Fruit fly (Drosophila melanogaster): ENCODE measurements around the gene drd.

Gene drd

dm6 chrX:15084580-15085138 is 40.9 kb upstream of the drd start, which contains the start of gene Cox17 (continued):
- TF ChIP-seq Pdp1 (GFP tag; optimal IDR thresholded peaks at IDR 0.05) (peak; percentile 75 to 78), Chrac-16 (GFP tag; optimal IDR thresholded peaks at IDR 0.05) (peak; percentile 84), CG14710 (tag; optimal IDR thresholded peaks at IDR 0.05) (peak; percentile 89), cad (GFP tag; optimal IDR thresholded peaks at IDR 0.05) (no peak), CG12659 (GFP tag; optimal IDR thresholded peaks at IDR 0.05) (peak; percentile 89), oc (tag; optimal IDR thresholded peaks at IDR 0.05) (peak; percentile 19), Meics (GFP tag; optimal IDR thresholded peaks at IDR 0.05) (peak; percentile 84), kay (GFP tag; optimal IDR thresholded peaks at IDR 0.05) (peak; percentile 62), CG1602 (GFP tag; optimal IDR thresholded peaks at IDR 0.05) (peak; percentile 77), crp (GFP tag; optimal IDR thresholded peaks at IDR 0.05) (peak; percentile 38 to 85), HLHmδ (GFP tag; optimal IDR thresholded peaks at IDR 0.05) (no peak), Dbx (GFP tag; IDR thresholded peaks at IDR 0.05) (peak; percentile 74; the same call in 2 of the 3 replicates), Scr (GFP tag; IDR thresholded peaks at IDR 0.05; ENCODE audit: partially characterized antibody) (peak; percentile 84), danr (GFP tag; IDR thresholded peaks at IDR 0.05) (peak; percentile 33; the same call in 1 of the 2 replicates), CG10321 (GFP tag; IDR thresholded peaks at IDR 0.05) (no peak), unpg (GFP tag; optimal IDR thresholded peaks at IDR 0.05) (peak; percentile 64), H2.0 (GFP tag; IDR thresholded peaks at IDR 0.05) (peak; percentile 15; the same call in 1 of the 2 replicates), row (GFP tag; IDR thresholded peaks at IDR 0.05) (peak; percentile 93), CG9932 (GFP tag; IDR thresholded peaks at IDR 0.05) (peak; percentile 86), gt (GFP tag; IDR thresholded peaks at IDR 0.05) (no peak; the same call in 1 of the 2 replicates), repo (GFP tag; optimal IDR thresholded peaks at IDR 0.05) (peak; percentile 28), CG8924 (tag; optimal IDR thresholded peaks at IDR 0.05) (peak; percentile 85), salm (tag; optimal IDR thresholded peaks at IDR 0.05) (peak; percentile 6), tup (GFP tag; optimal IDR thresholded peaks at IDR 0.05) (peak; percentile 23), CG1832 (GFP tag; optimal IDR thresholded peaks at IDR 0.05) (no peak), CG12744 (GFP tag; optimal IDR thresholded peaks at IDR 0.05) (peak; percentile 41), shn (GFP tag; optimal IDR thresholded peaks at IDR 0.05) (peak; percentile 62), CG17612 (GFP tag; IDR thresholded peaks at IDR 0.05) (no peak), knrl (GFP tag; IDR thresholded peaks at IDR 0.05; ENCODE audit: partially characterized antibody) (peak; percentile 78; the same call in 2 of the 3 replicates), kah (GFP tag; optimal IDR thresholded peaks at IDR 0.05) (peak; percentile 45), Sox100B (GFP tag; optimal IDR thresholded peaks at IDR 0.05) (peak; percentile 90), CG9876 (GFP tag; optimal IDR thresholded peaks at IDR 0.05) (peak; percentile 57), tx (GFP tag; optimal IDR thresholded peaks at IDR 0.05) (peak; percentile 68), hkb (optimal IDR thresholded peaks at IDR 0.05) (no peak), hkb (GFP tag; IDR thresholded peaks at IDR 0.05) (peak; percentile 49), Dad (GFP tag; optimal IDR thresholded peaks at IDR 0.05) (peak; percentile 49), crol (GFP tag; IDR thresholded peaks at IDR 0.05) (no peak), Sin3A (optimal IDR thresholded peaks at IDR 0.05) (peak; percentile 57), Myb (GFP tag; optimal IDR thresholded peaks at IDR 0.05) (peak; percentile 34), her (GFP tag; optimal IDR thresholded peaks at IDR 0.05) (peak; percentile 23), chinmo (GFP tag; IDR thresholded peaks at IDR 0.05; ENCODE audit: partially characterized antibody) (0 out of 4 replicates have a peak, but pooled peaks have one; percentile 67), HHEX (GFP tag; optimal IDR thresholded peaks at IDR 0.05) (peak; percentile 61), Lpt (GFP tag; optimal IDR thresholded peaks at IDR 0.05) (no peak), CG10209 (GFP tag; optimal IDR thresholded peaks at IDR 0.05) (peak; percentile 86), CG4617 (GFP tag; optimal IDR thresholded peaks at IDR 0.05; ENCODE audit: borderline replicate concordance) (peak; percentile 70), pros (GFP tag; optimal IDR thresholded peaks at IDR 0.05) (no peak), CG7357 (GFP tag; IDR thresholded peaks at IDR 0.05) (peak; percentile 56; the same call in 2 of the 3 replicates), CG10431 (GFP tag; optimal IDR thresholded peaks at IDR 0.05) (peak; percentile 47), croc (GFP tag; conservative IDR thresholded peaks at IDR 0.05) (peak; percentile 48), CG11723 (GFP tag; optimal IDR thresholded peaks at IDR 0.05) (peak; percentile 70)
